Worm (Caenorhabditis elegans): ENCODE measurements around the gene rpa-1.

rpa-1 gene

DNA sequence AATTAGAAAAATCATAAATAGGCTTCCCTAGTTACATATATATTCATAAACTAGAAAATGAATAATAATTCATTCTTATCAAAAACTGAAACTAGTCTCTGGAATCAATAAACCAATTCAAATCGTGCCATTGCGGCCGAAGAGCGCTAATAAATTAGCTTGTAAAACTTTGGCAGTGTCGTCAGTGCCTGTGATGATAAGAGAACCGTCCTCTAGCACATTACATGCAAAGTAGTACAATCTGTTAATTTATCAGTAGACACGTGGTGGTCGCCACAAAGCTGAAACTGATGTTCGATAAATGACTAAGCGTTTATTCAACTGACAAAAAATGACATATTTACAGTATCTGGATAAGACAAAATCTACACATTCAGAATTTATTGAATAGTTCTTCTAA is 31.3 kb downstream of the rpa-1 start (continued):
- TF ChIP-seq mab-9 (GFP tag; IDR thresholded peaks at IDR 0.05) (no peak), nhr-77 (tag; optimal IDR thresholded peaks at IDR 0.05) (no peak), unc-130 (tag; optimal IDR thresholded peaks at IDR 0.05) (no peak), nhr-20 (tag; optimal IDR thresholded peaks at IDR 0.05) (peak; percentile 24), alr-1 (tag; optimal IDR thresholded peaks at IDR 0.05; ENCODE audit: borderline replicate concordance) (no peak), mep-1 (tag; optimal IDR thresholded peaks at IDR 0.05) (no peak), ztf-4 (tag; optimal IDR thresholded peaks at IDR 0.05) (no peak), elt-2 (tag; optimal IDR thresholded peaks at IDR 0.05) (peak; percentile 95), egl-13 (tag; optimal IDR thresholded peaks at IDR 0.05) (no peak), lin-13 (GFP tag; optimal IDR thresholded peaks at IDR 0.05) (no peak), lin-14 (GFP tag; optimal IDR thresholded peaks at IDR 0.05) (peak; percentile 33), snpc-4 (tag; optimal IDR thresholded peaks at IDR 0.05) (no peak), egl-27 (tag; optimal IDR thresholded peaks at IDR 0.05) (no peak), dpl-1 (GFP tag; optimal IDR thresholded peaks at IDR 0.05) (no peak)

DNA sequence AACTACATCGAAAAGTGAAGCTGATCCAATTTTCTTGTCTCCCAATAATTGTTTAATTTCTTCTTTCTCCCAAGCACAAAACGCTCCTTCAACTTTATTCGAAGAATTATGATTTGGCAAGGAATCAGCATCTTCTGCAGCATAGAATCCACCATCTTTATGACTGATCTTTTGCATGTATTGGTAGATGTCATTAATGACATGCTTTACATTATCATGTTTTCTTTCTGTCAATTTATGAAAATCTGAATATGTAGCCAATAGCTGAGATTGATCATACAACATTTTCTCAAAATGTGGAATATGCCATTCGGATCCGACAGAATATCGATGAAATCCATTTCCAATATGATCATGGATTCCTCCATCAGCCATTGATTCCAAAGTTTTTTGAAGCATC is 32.8 kb downstream of the rpa-1 start:
- TF ChIP-seq tlp-1 (tag; optimal IDR thresholded peaks at IDR 0.05) (no peak), nhr-90 (tag; optimal IDR thresholded peaks at IDR 0.05; ENCODE audit: poor library complexity) (no peak), mab-9 (GFP tag; IDR thresholded peaks at IDR 0.05) (no peak), sox-4 (tag; optimal IDR thresholded peaks at IDR 0.05) (no peak), nhr-11 (tag; optimal IDR thresholded peaks at IDR 0.05) (no peak), nhr-76 (tag; optimal IDR thresholded peaks at IDR 0.05) (no peak), hlh-17 (GFP tag; optimal IDR thresholded peaks at IDR 0.05; ENCODE audit: borderline replicate concordance) (no peak), lsy-2 (tag; optimal IDR thresholded peaks at IDR 0.05) (no peak), nhr-20 (tag; optimal IDR thresholded peaks at IDR 0.05) (no peak), F16B12.6 (tag; optimal IDR thresholded peaks at IDR 0.05) (no peak), C04F5.9 (tag; optimal IDR thresholded peaks at IDR 0.05) (no peak), swsn-7 (tag; optimal IDR thresholded peaks at IDR 0.05) (no peak), mep-1 (tag; optimal IDR thresholded peaks at IDR 0.05) (no peak)

- no peak for TF ChIP-seq vab-15 (tag; optimal IDR thresholded peaks at IDR 0.05)
- no peak for TF ChIP-seq ztf-4 (tag; optimal IDR thresholded peaks at IDR 0.05)
- TF ChIP-seq mab-9 (GFP tag; IDR thresholded peaks at IDR 0.05) = no peak
- no peak for TF ChIP-seq pax-3 (tag; optimal IDR thresholded peaks at IDR 0.05)
- TF ChIP-seq ets-5 (GFP tag; IDR thresholded peaks at IDR 0.05) = no peak
- no peak for TF ChIP-seq fkh-4 (tag; optimal IDR thresholded peaks at IDR 0.05; ENCODE audit: borderline replicate concordance)
- no peak for TF ChIP-seq tbx-2 (tag; optimal IDR thresholded peaks at IDR 0.05)
- TF ChIP-seq dsc-1 (tag; optimal IDR thresholded peaks at IDR 0.05) = no peak
- TF ChIP-seq nhr-84 (tag; optimal IDR thresholded peaks at IDR 0.05) = no peak
- TF ChIP-seq egl-27 (tag; optimal IDR thresholded peaks at IDR 0.05) = no peak
- TF ChIP-seq rnt-1 (tag; optimal IDR thresholded peaks at IDR 0.05) = no peak
- TF ChIP-seq F16B12.6 (tag; optimal IDR thresholded peaks at IDR 0.05) = no peak
- TF ChIP-seq ztf-11 (tag; optimal IDR thresholded peaks at IDR 0.05) = no peak
- TF ChIP-seq lin-14 (GFP tag; optimal IDR thresholded peaks at IDR 0.05) = no peak
- TF ChIP-seq nhr-47 (tag; optimal IDR thresholded peaks at IDR 0.05) = no peak
- no peak for TF ChIP-seq aly-2 (tag; optimal IDR thresholded peaks at IDR 0.05)
- TF ChIP-seq unc-30 (tag; optimal IDR thresholded peaks at IDR 0.05) = no peak
- no peak for TF ChIP-seq irx-1 (tag; optimal IDR thresholded peaks at IDR 0.05)
- TF ChIP-seq pqm-1 (tag; optimal IDR thresholded peaks at IDR 0.05) = no peak
These were observed 34.0 kb downstream of the rpa-1 start, which contains the start of gene B0495.5 for ce11 chrII:7698406-7698805. B0495.5 (minus strand) TSS chrII:7698506.

- TF ChIP-seq vab-15 (tag; optimal IDR thresholded peaks at IDR 0.05) = no peak
- peak in 1 of 6 experiments; percentile 15 for TF ChIP-seq elt-3 (tag; optimal IDR thresholded peaks at IDR 0.05)
- peak; percentile 53 for TF ChIP-seq mep-1 (tag; optimal IDR thresholded peaks at IDR 0.05)
- peak; percentile 78 for TF ChIP-seq F16B12.6 (tag; optimal IDR thresholded peaks at IDR 0.05)
- TF ChIP-seq aha-1 (tag; optimal IDR thresholded peaks at IDR 0.05) = no peak
- TF ChIP-seq nhr-77 (tag; optimal IDR thresholded peaks at IDR 0.05) = no peak
- no peak for TF ChIP-seq hlh-4 (tag; optimal IDR thresholded peaks at IDR 0.05)
- TF ChIP-seq egl-27 (tag; optimal IDR thresholded peaks at IDR 0.05) = no peak
- no peak for TF ChIP-seq nhr-19 (GFP tag; conservative IDR thresholded peaks at IDR 0.05)
- TF ChIP-seq C34B4.2 (tag; optimal IDR thresholded peaks at IDR 0.05) = no peak
- no peak for TF ChIP-seq tbx-2 (tag; optimal IDR thresholded peaks at IDR 0.05)
- no peak for TF ChIP-seq grh-1 (GFP tag; IDR thresholded peaks at IDR 0.05)
- peak; percentile 18 to 51 (median 30) for TF ChIP-seq dpl-1 (GFP tag; optimal IDR thresholded peaks at IDR 0.05)
- peak; percentile 40 for TF ChIP-seq skn-1 (tag; optimal IDR thresholded peaks at IDR 0.05)
- TF ChIP-seq unc-130 (tag; optimal IDR thresholded peaks at IDR 0.05) = peak; percentile 66
- no peak for TF ChIP-seq xbp-1 (tag; optimal IDR thresholded peaks at IDR 0.05)
- no peak for TF ChIP-seq nhr-20 (tag; optimal IDR thresholded peaks at IDR 0.05)
- no peak for TF ChIP-seq nhr-28 (tag; optimal IDR thresholded peaks at IDR 0.05)
- no peak for TF ChIP-seq ztf-11 (tag; optimal IDR thresholded peaks at IDR 0.05)
These were observed 34.6 kb downstream of the rpa-1 start, which contains the start of the genes moa-2 and cdk-11.1 for ce11 chrII:7699009-7699408. moa-2 (minus strand) TSS chrII:7699033. cdk-11.1 (plus strand) TSS chrII:7699235.

All from whole organism, L1 larva.